Fruit fly (Drosophila melanogaster) whole organism, embryonic: ENCODE results near the gene CG17107.
A peak's percentile ranks its signal among the peaks of the same experiment; 100 is the strongest.

Source experiments
- CG10979 ChIP-seq: fragments of 200-800 bp; sonication (Bioruptor generic); optimal IDR thresholded peaks from 2 replicates; lab custom pipeline; 2018; ENCODE audit warnings: missing biosample characterization, mild to moderate bottlenecking, missing genetic modification characterization, moderate library complexity
- CG11695 ChIP-seq: fragments of 200-800 bp; sonication (Bioruptor generic); IDR thresholded peaks from 3 replicates; pipeline ENCODE4 v1.3.6; 2022; ENCODE audit warnings: missing biosample characterization, missing genetic modification characterization
- CG13296 ChIP-seq: fragments of 200-800 bp; sonication (Bioruptor generic); optimal IDR thresholded peaks from 3 replicates; lab custom pipeline; 2018; ENCODE audit warnings: missing biosample characterization, mild to moderate bottlenecking, missing genetic modification characterization
- CG14014 ChIP-seq: fragments of 200-800 bp; sonication (Bioruptor generic); IDR thresholded peaks from 2 replicates; pipeline ENCODE4 v1.3.6; 2022; ENCODE audit warnings: missing biosample characterization, missing genetic modification characterization
- CG1647 ChIP-seq: fragments of 200-800 bp; sonication (Bioruptor generic); optimal IDR thresholded peaks from 3 replicates; lab custom pipeline; 2016; ENCODE audit warnings: missing biosample characterization, missing genetic modification characterization
- CG16863 ChIP-seq: fragments of 200-800 bp; sonication (Bioruptor generic); optimal IDR thresholded peaks from 3 replicates; lab custom pipeline; 2016; ENCODE audit warnings: missing biosample characterization, missing genetic modification characterization
- CG18599 ChIP-seq: fragments of 200-800 bp; sonication (Bioruptor generic); optimal IDR thresholded peaks from 3 replicates; lab custom pipeline; 2017; ENCODE audit warnings: missing biosample characterization, missing genetic modification characterization, mild to moderate bottlenecking, moderate library complexity, missing genetic modification reagents
- CG2120 ChIP-seq: fragments of 200-800 bp; sonication (Bioruptor generic); optimal IDR thresholded peaks from 3 replicates; lab custom pipeline; 2016; ENCODE audit warnings: missing biosample characterization, missing genetic modification characterization
- CG2678 ChIP-seq: fragments of 200-800 bp; sonication (Bioruptor generic); optimal IDR thresholded peaks from 3 replicates; lab custom pipeline; 2019; ENCODE audit warnings: missing biosample characterization, mild to moderate bottlenecking, missing genetic modification characterization, moderate library complexity
- CG32532 ChIP-seq: fragments of 200-800 bp; sonication (Bioruptor generic); IDR thresholded peaks from 2 replicates; pipeline ENCODE4 v1.3.6; 2022; ENCODE audit warnings: missing biosample characterization, missing genetic modification characterization
- CG33557 ChIP-seq: fragments of 200-800 bp; sonication (Bioruptor generic); optimal IDR thresholded peaks from 2 replicates; lab custom pipeline; 2019; ENCODE audit warnings: missing biosample characterization, mild to moderate bottlenecking, missing genetic modification characterization, moderate library complexity
- CG34422 ChIP-seq: fragments of 200-800 bp; sonication (Bioruptor generic); IDR thresholded peaks from 3 replicates; pipeline ENCODE4 v1.3.6; 2022; ENCODE audit warnings: missing biosample characterization, missing genetic modification characterization
- CG7963 ChIP-seq: fragments of 200-800 bp; sonication (Bioruptor generic); IDR thresholded peaks from 3 replicates; pipeline ENCODE4 v1.3.6; 2022; ENCODE audit warnings: missing biosample characterization, missing genetic modification characterization; ENCODE audit not compliant: partially characterized antibody
- CG8478 ChIP-seq: fragments of >200 bp; optimal IDR thresholded peaks from 2 replicates; lab custom pipeline; 2018
- CG9932 ChIP-seq: fragments of 200-800 bp; sonication (Bioruptor generic); IDR thresholded peaks from 2 replicates; pipeline ENCODE4 v1.3.6; 2022; ENCODE audit warnings: missing biosample characterization, missing genetic modification characterization
- Camta ChIP-seq: fragments of 200-800 bp; sonication (Bioruptor generic); optimal IDR thresholded peaks from 2 replicates; lab custom pipeline; 2016; ENCODE audit warnings: missing biosample characterization, missing genetic modification characterization
- CrebB ChIP-seq: fragments of 200-800 bp; sonication (Bioruptor generic); optimal IDR thresholded peaks from 3 replicates; lab custom pipeline; 2018; ENCODE audit warnings: missing biosample characterization, mild to moderate bottlenecking, missing genetic modification characterization
- D19A ChIP-seq: fragments of 200-800 bp; optimal IDR thresholded peaks from 3 replicates; lab custom pipeline; 2019; ENCODE audit warnings: missing biosample characterization, mild to moderate bottlenecking, missing genetic modification characterization, moderate library complexity
- MTF-1 ChIP-seq: fragments of 200-800 bp; sonication (Bioruptor generic); optimal IDR thresholded peaks from 2 replicates; lab custom pipeline; 2018; ENCODE audit warnings: missing biosample characterization, mild to moderate bottlenecking, missing genetic modification characterization, borderline replicate concordance
- Meics ChIP-seq: fragments of 200-800 bp; sonication (Bioruptor generic); optimal IDR thresholded peaks from 2 replicates; lab custom pipeline; 2017; ENCODE audit warnings: missing biosample characterization, mild to moderate bottlenecking, missing genetic modification characterization
- NK7.1 ChIP-seq: fragments of 200-800 bp; sonication (Bioruptor generic); optimal IDR thresholded peaks from 3 replicates; lab custom pipeline; 2016; ENCODE audit warnings: missing biosample characterization, missing genetic modification characterization
- Oli ChIP-seq: fragments of 200-800 bp; sonication (Bioruptor generic); optimal IDR thresholded peaks from 2 replicates; lab custom pipeline; 2018; ENCODE audit warnings: missing biosample characterization, mild to moderate bottlenecking, missing genetic modification characterization, moderate library complexity
- Rfx ChIP-seq: fragments of 200-800 bp; sonication (Bioruptor generic); IDR thresholded peaks from 2 replicates; pipeline ENCODE4 v1.3.6; 2022; ENCODE audit warnings: missing biosample characterization, missing genetic modification characterization
- Sin3A ChIP-seq: fragments of >200 bp; optimal IDR thresholded peaks from 2 replicates; lab custom pipeline; 2018
- Sox102F ChIP-seq: fragments of 200-800 bp; sonication (Bioruptor generic); optimal IDR thresholded peaks from 2 replicates; lab custom pipeline; 2018; ENCODE audit warnings: missing biosample characterization, mild to moderate bottlenecking, missing genetic modification characterization, moderate library complexity
- TFAM ChIP-seq: fragments of 200-800 bp; sonication (Bioruptor generic); optimal IDR thresholded peaks from 2 replicates; lab custom pipeline; 2017; ENCODE audit warnings: missing biosample characterization, missing genetic modification characterization, inconsistent platforms
- Trl ChIP-seq, 3 experiments: fragments of >200 bp in 2 of 3; fragments of 200-800 bp in 1 of 3; sonication (Bioruptor generic) in 1 of 3; optimal IDR thresholded peaks; 2 replicates in 1 of 3; 3 replicates in 2 of 3; lab custom pipeline; 2016 to 2017; ENCODE audit warnings: missing biosample characterization in 1 of 3, missing genetic modification characterization in 1 of 3
- Xrp1 ChIP-seq: fragments of 200-800 bp; sonication (Bioruptor generic); IDR thresholded peaks from 2 replicates; pipeline ENCODE4 v1.3.6; 2022; ENCODE audit warnings: missing biosample characterization, missing genetic modification characterization
- al ChIP-seq: fragments of 200-800 bp; sonication (Bioruptor generic); IDR thresholded peaks from 2 replicates; pipeline ENCODE4 v1.3.6; 2022; ENCODE audit warnings: missing biosample characterization, missing genetic modification characterization
- ap ChIP-seq: fragments of 200-800 bp; sonication (Bioruptor generic); IDR thresholded peaks from 2 replicates; pipeline ENCODE4 v1.3.6; 2022; ENCODE audit warnings: missing biosample characterization, missing genetic modification characterization
- az2 ChIP-seq: fragments of 200-800 bp; sonication (Bioruptor generic); optimal IDR thresholded peaks from 3 replicates; lab custom pipeline; 2016; ENCODE audit warnings: missing biosample characterization, missing genetic modification characterization
- bab2 ChIP-seq: fragments of 200-800 bp; sonication (Bioruptor generic); optimal IDR thresholded peaks from 2 replicates; lab custom pipeline; 2016; ENCODE audit warnings: missing biosample characterization, missing genetic modification characterization
- bcd ChIP-seq: fragments of 200-800 bp; sonication (Bioruptor generic); optimal IDR thresholded peaks from 2 replicates; lab custom pipeline; 2017; ENCODE audit warnings: missing biosample characterization, mild to moderate bottlenecking, missing genetic modification characterization
- chinmo ChIP-seq: fragments of 200-800 bp; sonication (Bioruptor generic); IDR thresholded peaks from 4 replicates; pipeline ENCODE4 v1.3.6; 2022; ENCODE audit warnings: missing biosample characterization, missing genetic modification characterization; ENCODE audit not compliant: partially characterized antibody
- chn ChIP-seq: fragments of 200-800 bp; sonication (Bioruptor generic); optimal IDR thresholded peaks from 2 replicates; lab custom pipeline; 2016; ENCODE audit warnings: missing biosample characterization, missing genetic modification characterization
- dmrt99B ChIP-seq: fragments of 200-800 bp; sonication (Bioruptor generic); optimal IDR thresholded peaks from 2 replicates; lab custom pipeline; 2018; ENCODE audit warnings: missing biosample characterization, mild to moderate bottlenecking, missing genetic modification characterization, moderate library complexity
- dysf ChIP-seq: fragments of 200-800 bp; sonication (Bioruptor generic); IDR thresholded peaks from 3 replicates; pipeline ENCODE4 v1.3.6; 2022; ENCODE audit warnings: missing biosample characterization, missing genetic modification characterization
- gem ChIP-seq: fragments of 200-800 bp; sonication (Bioruptor generic); optimal IDR thresholded peaks from 2 replicates; lab custom pipeline; 2019; ENCODE audit warnings: missing biosample characterization, mild to moderate bottlenecking, missing genetic modification characterization, moderate library complexity
- gsb-n ChIP-seq: fragments of 200-800 bp; sonication (Bioruptor generic); optimal IDR thresholded peaks from 3 replicates; lab custom pipeline; 2018; ENCODE audit warnings: missing biosample characterization, mild to moderate bottlenecking, missing genetic modification characterization
- jigr1 ChIP-seq: fragments of 200-800 bp; sonication (Bioruptor generic); IDR thresholded peaks from 3 replicates; pipeline ENCODE4 v1.3.6; 2022; ENCODE audit warnings: missing biosample characterization, missing genetic modification characterization
- knrl ChIP-seq: fragments of 200-800 bp; sonication (Bioruptor generic); IDR thresholded peaks from 3 replicates; pipeline ENCODE4 v1.3.6; 2022; ENCODE audit warnings: missing biosample characterization, missing genetic modification characterization; ENCODE audit not compliant: partially characterized antibody
- mirr ChIP-seq: fragments of 200-800 bp; sonication (Bioruptor generic); optimal IDR thresholded peaks from 3 replicates; lab custom pipeline; 2018; ENCODE audit warnings: missing biosample characterization, mild to moderate bottlenecking, missing genetic modification characterization
- nerfin-2 ChIP-seq: fragments of 200-800 bp; sonication (Bioruptor generic); IDR thresholded peaks from 2 replicates; pipeline ENCODE4 v1.3.6; 2022; ENCODE audit warnings: missing biosample characterization, missing genetic modification characterization; ENCODE audit not compliant: partially characterized antibody
- pb ChIP-seq: fragments of 200-800 bp; sonication (Bioruptor generic); optimal IDR thresholded peaks from 3 replicates; lab custom pipeline; 2016; ENCODE audit warnings: missing biosample characterization, missing genetic modification characterization
- prd ChIP-seq, 3 experiments: fragments of >200 bp in 2 of 3; fragments of 200-800 bp in 1 of 3; sonication (Bioruptor generic) in 1 of 3; optimal IDR thresholded peaks in 2 of 3; IDR thresholded peaks in 1 of 3; 2 replicates in 2 of 3; 3 replicates in 1 of 3; pipeline versions ENCODE4 v1.3.6 to Lab custom; 2017 to 2022; ENCODE audit warnings: missing biosample characterization in 1 of 3, missing genetic modification characterization in 1 of 3
- psq ChIP-seq: fragments of 200-800 bp; sonication (Bioruptor generic); optimal IDR thresholded peaks from 2 replicates; lab custom pipeline; 2017; ENCODE audit warnings: missing biosample characterization, missing genetic modification characterization
- sc ChIP-seq, 3 experiments: fragments of >200 bp in 2 of 3; fragments of 200-800 bp in 1 of 3; sonication (Bioruptor generic) in 1 of 3; optimal IDR thresholded peaks; 2 replicates in 2 of 3; 3 replicates in 1 of 3; lab custom pipeline; 2017; ENCODE audit warnings: mild to moderate bottlenecking in 1 of 3, missing biosample characterization in 1 of 3, missing genetic modification characterization in 1 of 3, missing genetic modification reagents in 1 of 3
- tll ChIP-seq, 2 experiments: fragments of 200-800 bp in 1 of 2; fragments of >200 bp in 1 of 2; sonication (Bioruptor generic) in 1 of 2; optimal IDR thresholded peaks; 2 replicates each; lab custom pipeline; 2017 to 2019; ENCODE audit warnings: missing biosample characterization in 2 of 2, missing genetic modification characterization in 2 of 2, mild to moderate bottlenecking in 1 of 2, moderate library complexity in 1 of 2
- toy ChIP-seq: fragments of 200-800 bp; sonication (Bioruptor generic); IDR thresholded peaks from 2 replicates; pipeline ENCODE4 v1.3.6; 2022; ENCODE audit warnings: missing biosample characterization, missing genetic modification characterization

The CG17107 gene

dm6 chr2L:10679568-10679967 lies 2.1 kb upstream of the CG17107 start (continued):
- no peak for TF ChIP-seq chn (GFP tag; lab: Kevin White, UChicago)
- TF ChIP-seq az2 (GFP tag; lab: Kevin White, UChicago), result no peak
- TF ChIP-seq MTF-1, result no peak
- TF ChIP-seq CG7963, result no peak
- TF ChIP-seq al (GFP tag; lab: Robert Waterston, UW), result 0 out of 2 replicates have a peak, but pooled peaks have one; percentile 15
- peak; percentile 28; the same call in 1 of the 2 replicates for TF ChIP-seq CG32532 (GFP tag; lab: Robert Waterston, UW)
- peak; percentile 47; the same call in 1 of the 2 replicates for TF ChIP-seq CG9932 (GFP tag; lab: Robert Waterston, UW)
- TF ChIP-seq CG2120 (GFP tag; lab: Kevin White, UChicago), result peak; percentile 15
- TF ChIP-seq CG10979 (tag; lab: Kevin White, UChicago), result no peak
- TF ChIP-seq CG33557 (GFP tag; lab: Kevin White, UChicago), result no peak
- no peak for TF ChIP-seq psq (GFP tag; lab: Kevin White, UChicago)
- TF ChIP-seq bab2 (GFP tag; lab: Kevin White, UChicago), result no peak
- no peak for TF ChIP-seq CG16863
- peak; percentile 5 for TF ChIP-seq Meics
- TF ChIP-seq knrl (GFP tag; lab: Robert Waterston, UW), result no peak
- TF ChIP-seq CG8478 (lab: Kevin White, UChicago), result no peak
- TF ChIP-seq nerfin-2, result no peak
- TF ChIP-seq Rfx (GFP tag; lab: Robert Waterston, UW), result peak; percentile 22; the same call in 1 of the 2 replicates

dm6 chr2L:10680584-10681080 lies 1.1 kb upstream of the CG17107 start, which contains the start of gene CG17105:
Gene CG17105, plus strand, starts transcription at chr2L:10681030.
- TF ChIP-seq tll (GFP tag; optimal IDR thresholded peaks at IDR 0.05; lab: Kevin White, UChicago) (no peak), CG14014 (no peak), CG13296 (GFP tag; lab: Kevin White, UChicago) (no peak), Sin3A (lab: Kevin White, UChicago) (no peak), CG2678 (peak; percentile 10), CrebB (no peak), dysf (GFP tag; lab: Robert Waterston, UW) (no peak), ap (no peak), pb (GFP tag; lab: Kevin White, UChicago) (no peak), sc (optimal IDR thresholded peaks at IDR 0.05; lab: Kevin White, UChicago) (no peak), sc (GFP tag; optimal IDR thresholded peaks at IDR 0.05; lab: Kevin White, UChicago) (no peak), CG18599 (GFP tag; lab: Kevin White, UChicago) (no peak), CG32532 (GFP tag; lab: Robert Waterston, UW) (peak; percentile 9; the same call in 1 of the 2 replicates), TFAM (no peak), jigr1 (no peak), CG11695 (GFP tag; lab: Robert Waterston, UW) (no peak), chinmo (GFP tag; lab: Robert Waterston, UW) (no peak), bcd (peak; percentile 3), Camta (GFP tag; lab: Kevin White, UChicago) (no peak), CG34422 (no peak), toy (GFP tag; lab: Robert Waterston, UW) (no peak), Oli (tag; lab: Kevin White, UChicago) (no peak), CG2120 (GFP tag; lab: Kevin White, UChicago) (peak; percentile 15), prd (optimal IDR thresholded peaks at IDR 0.05; lab: Kevin White, UChicago) (no peak), prd (GFP tag; IDR thresholded peaks at IDR 0.05; lab: Robert Waterston, UW) (no peak), gsb-n (no peak), Sox102F (GFP tag; lab: Kevin White, UChicago) (peak; percentile 24), dmrt99B (tag; lab: Kevin White, UChicago) (peak; percentile 8), NK7.1 (no peak), gem (tag; lab: Kevin White, UChicago) (peak; percentile 39), D19A (tag; lab: Kevin White, UChicago) (no peak), Trl (optimal IDR thresholded peaks at IDR 0.05; lab: Kevin White, UChicago) (no peak), Trl (GFP tag; optimal IDR thresholded peaks at IDR 0.05; lab: Kevin White, UChicago) (no peak), CG1647 (GFP tag; lab: Kevin White, UChicago) (no peak), MTF-1 (no peak), mirr (no peak), Xrp1 (GFP tag; lab: Robert Waterston, UW) (no peak)
